Worm (Caenorhabditis elegans) whole organism, L3 larva: ENCODE data around the gene clec-130.

Experiments used
- R02D3.7 ChIP-seq: fragments of 150-350 bp; optimal IDR thresholded peaks from 2 replicates; lab custom pipeline; 2014; ENCODE audit warnings: missing biosample characterization, missing genetic modification characterization
- ZK546.5 ChIP-seq: sonication (generic microtip); optimal IDR thresholded peaks from 2 replicates; lab custom pipeline; 2017; ENCODE audit warnings: missing biosample characterization, missing genetic modification characterization
- aly-2 ChIP-seq: fragments of 150-350 bp; optimal IDR thresholded peaks from 2 replicates; lab custom pipeline; 2014; ENCODE audit warnings: missing biosample characterization, missing genetic modification characterization
- ama-1 ChIP-seq: fragments of 150-350 bp; optimal IDR thresholded peaks from 2 replicates; lab custom pipeline; 2018
- ceh-16 ChIP-seq: sonication (generic microtip); optimal IDR thresholded peaks from 2 replicates; lab custom pipeline; 2017; ENCODE audit warnings: missing biosample characterization, missing genetic modification characterization
- ceh-28 ChIP-seq: fragments of 150-350 bp; optimal IDR thresholded peaks from 2 replicates; lab custom pipeline; 2014; ENCODE audit warnings: missing biosample characterization, missing genetic modification reagents, missing genetic modification characterization
- daf-12 ChIP-seq: fragments of 150-350 bp; optimal IDR thresholded peaks from 2 replicates; lab custom pipeline; 2014; ENCODE audit warnings: missing biosample characterization, missing genetic modification reagents, missing genetic modification characterization
- elt-2 ChIP-seq: sonication (generic microtip); optimal IDR thresholded peaks from 2 replicates; lab custom pipeline; 2016; ENCODE audit warnings: missing genetic modification reagents, mild to moderate bottlenecking, missing genetic modification characterization, missing compliant biosample characterization
- elt-3 ChIP-seq, 3 experiments: fragments of 150-350 bp in 1 of 3; sonication (generic microtip) in 2 of 3; optimal IDR thresholded peaks; 2 replicates in 2 of 3; 4 replicates in 1 of 3; lab custom pipeline; 2014 to 2017; ENCODE audit warnings: missing biosample characterization in 3 of 3, missing genetic modification characterization in 3 of 3
- eor-1 ChIP-seq, 2 experiments: fragments of 150-350 bp; optimal IDR thresholded peaks; 2 replicates each; lab custom pipeline; 2014 to 2018; ENCODE audit warnings: missing biosample characterization in 2 of 2, missing genetic modification characterization in 2 of 2
- fkh-10 ChIP-seq: sonication (generic microtip); optimal IDR thresholded peaks from 2 replicates; lab custom pipeline; 2017; ENCODE audit warnings: missing biosample characterization, missing genetic modification reagents, missing genetic modification characterization
- fkh-2 ChIP-seq: fragments of 150-350 bp; optimal IDR thresholded peaks from 2 replicates; lab custom pipeline; 2014; ENCODE audit warnings: missing biosample characterization, missing genetic modification reagents, missing genetic modification characterization
- jun-1 ChIP-seq: fragments of 150-350 bp; optimal IDR thresholded peaks from 2 replicates; lab custom pipeline; 2014; ENCODE audit warnings: missing biosample characterization, missing genetic modification reagents, missing genetic modification characterization
- lin-39 ChIP-seq: fragments of 150-350 bp; optimal IDR thresholded peaks from 2 replicates; lab custom pipeline; 2018; ENCODE audit warnings: missing biosample characterization, missing genetic modification reagents, missing genetic modification characterization
- lsy-12 ChIP-seq: sonication (generic microtip); optimal IDR thresholded peaks from 2 replicates; lab custom pipeline; 2016; ENCODE audit warnings: mild to moderate bottlenecking, missing genetic modification characterization, missing compliant biosample characterization
- mdl-1 ChIP-seq: fragments of 150-350 bp; optimal IDR thresholded peaks from 2 replicates; lab custom pipeline; 2014; ENCODE audit warnings: missing biosample characterization, missing genetic modification characterization
- nhr-12 ChIP-seq: fragments of 150-350 bp; optimal IDR thresholded peaks from 2 replicates; lab custom pipeline; 2014; ENCODE audit warnings: missing biosample characterization, missing genetic modification characterization
- nhr-23 ChIP-seq: fragments of 150-350 bp; optimal IDR thresholded peaks from 2 replicates; lab custom pipeline; 2014; ENCODE audit warnings: missing biosample characterization, missing genetic modification reagents, missing genetic modification characterization
- nhr-237 ChIP-seq: fragments of 150-350 bp; optimal IDR thresholded peaks from 2 replicates; lab custom pipeline; 2014; ENCODE audit warnings: missing biosample characterization, missing genetic modification characterization
- nhr-25 ChIP-seq: sonication (generic microtip); optimal IDR thresholded peaks from 2 replicates; lab custom pipeline; 2017; ENCODE audit warnings: missing biosample characterization, missing genetic modification characterization
- nhr-28 ChIP-seq: fragments of 150-350 bp; optimal IDR thresholded peaks from 2 replicates; lab custom pipeline; 2014; ENCODE audit warnings: missing biosample characterization, missing genetic modification characterization
- nhr-67 ChIP-seq: fragments of 150-350 bp; optimal IDR thresholded peaks from 2 replicates; lab custom pipeline; 2014; ENCODE audit warnings: missing biosample characterization, missing genetic modification characterization
- nhr-77 ChIP-seq: fragments of 150-350 bp; optimal IDR thresholded peaks from 2 replicates; lab custom pipeline; 2014; ENCODE audit warnings: missing biosample characterization, missing genetic modification characterization
- pha-4 ChIP-seq: fragments of 150-350 bp; optimal IDR thresholded peaks from 2 replicates; lab custom pipeline; 2014; ENCODE audit warnings: missing biosample characterization, missing genetic modification reagents, missing genetic modification characterization
- sea-2 ChIP-seq: fragments of 150-350 bp; sonication (generic microtip); optimal IDR thresholded peaks from 4 replicates; lab custom pipeline; 2014; ENCODE audit warnings: missing biosample characterization, missing genetic modification reagents, missing genetic modification characterization
- skn-1 ChIP-seq: fragments of 150-350 bp; optimal IDR thresholded peaks from 2 replicates; lab custom pipeline; 2014; ENCODE audit warnings: missing biosample characterization, missing genetic modification characterization
- tbx-2 ChIP-seq: sonication (generic microtip); optimal IDR thresholded peaks from 2 replicates; lab custom pipeline; 2016; ENCODE audit warnings: mild to moderate bottlenecking, missing genetic modification characterization, missing compliant biosample characterization
- unc-39 ChIP-seq: sonication (generic microtip); optimal IDR thresholded peaks from 4 replicates; lab custom pipeline; 2017; ENCODE audit warnings: missing biosample characterization, missing genetic modification characterization
- unc-62 ChIP-seq: fragments of 150-350 bp; sonication (generic microtip); optimal IDR thresholded peaks from 4 replicates; lab custom pipeline; 2014; ENCODE audit warnings: missing biosample characterization, missing genetic modification reagents, missing genetic modification characterization
- zag-1 ChIP-seq: fragments of 150-350 bp; optimal IDR thresholded peaks from 2 replicates; lab custom pipeline; 2014; ENCODE audit warnings: missing biosample characterization, missing genetic modification characterization
- ztf-11 ChIP-seq: fragments of 150-350 bp; optimal IDR thresholded peaks from 2 replicates; lab custom pipeline; 2014; ENCODE audit warnings: missing biosample characterization, missing genetic modification characterization
- ztf-4 ChIP-seq: fragments of 150-350 bp; optimal IDR thresholded peaks from 2 replicates; lab custom pipeline; 2014; ENCODE audit warnings: missing biosample characterization, missing genetic modification characterization

Gene clec-130

DNA sequence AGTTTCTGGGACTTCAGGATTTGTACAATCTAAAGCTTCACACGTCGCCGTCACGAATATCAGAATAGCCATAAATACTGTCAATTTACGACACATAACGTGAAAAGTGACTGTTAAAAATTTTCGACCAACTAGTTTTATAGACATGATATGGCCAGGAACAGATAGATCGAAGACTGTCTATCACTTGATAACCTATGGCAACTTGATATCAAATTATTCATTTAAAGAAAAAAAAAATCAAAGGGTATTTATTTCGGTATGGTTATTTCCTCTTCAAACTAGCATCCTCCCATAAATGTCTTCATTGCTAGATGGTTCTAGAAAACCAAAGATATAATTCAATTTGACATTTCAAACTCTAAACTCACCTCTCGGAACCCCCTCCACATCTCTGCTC, 10.9 kb upstream of the clec-130 start, which contains the start of gene W10G11.3:
W10G11.3 (minus strand) TSS at position 101 of the 400 bp plus-strand sequence.
- TF ChIP-seq ceh-28 (no peak), nhr-23 (no peak), zag-1 (tag; lab: Kevin White, UChicago) (no peak), skn-1 (tag; lab: Kevin White, UChicago) (no peak), mdl-1 (tag; lab: Kevin White, UChicago) (no peak), lin-39 (tag; lab: Kevin White, UChicago) (no peak), sea-2 (GFP tag; lab: Kevin White, UChicago) (no peak), unc-39 (tag; lab: Kevin White, UChicago) (no peak), fkh-10 (GFP tag; lab: Kevin White, UChicago) (no peak), ztf-4 (tag; lab: Kevin White, UChicago) (no peak), ama-1 (no peak), eor-1 (tag; optimal IDR thresholded peaks at IDR 0.05; lab: Kevin White, UChicago) (no peak), jun-1 (tag; lab: Kevin White, UChicago) (no peak), tbx-2 (no peak), nhr-12 (no peak), aly-2 (no peak), ceh-16 (tag; lab: Kevin White, UChicago) (no peak), elt-3 (tag; optimal IDR thresholded peaks at IDR 0.05; lab: Kevin White, UChicago) (no peak), unc-62 (GFP tag; lab: Kevin White, UChicago) (no peak)

DNA sequence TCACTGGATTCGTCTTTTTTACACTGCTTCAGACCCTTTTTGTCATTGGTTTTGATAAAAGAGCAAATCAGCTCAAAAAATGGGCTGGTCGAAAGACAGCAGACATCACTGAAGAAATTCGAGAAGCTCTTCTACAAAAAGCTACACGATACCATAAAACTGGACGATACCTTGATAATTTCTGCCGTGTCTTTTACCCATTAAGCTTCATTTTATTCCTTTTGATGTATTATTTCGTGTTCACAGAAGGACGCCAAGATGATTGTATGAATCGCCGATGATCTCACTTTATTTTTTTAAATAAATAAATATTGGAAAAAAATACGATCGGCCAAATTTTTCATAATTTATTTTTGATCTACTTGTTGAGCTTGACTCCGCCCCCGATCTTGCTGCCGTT, 6.3 kb upstream of the clec-130 start:
- TF ChIP-seq nhr-12: no peak
- TF ChIP-seq fkh-10 (GFP tag; lab: Kevin White, UChicago): no peak
- TF ChIP-seq nhr-28 (tag; lab: Kevin White, UChicago): no peak
- TF ChIP-seq ztf-4 (tag; lab: Kevin White, UChicago): no peak
- TF ChIP-seq ceh-28: no peak
- no peak for TF ChIP-seq elt-2 (tag; lab: Kevin White, UChicago)
- no peak for TF ChIP-seq unc-62 (GFP tag; lab: Kevin White, UChicago)
- TF ChIP-seq nhr-23: no peak

DNA sequence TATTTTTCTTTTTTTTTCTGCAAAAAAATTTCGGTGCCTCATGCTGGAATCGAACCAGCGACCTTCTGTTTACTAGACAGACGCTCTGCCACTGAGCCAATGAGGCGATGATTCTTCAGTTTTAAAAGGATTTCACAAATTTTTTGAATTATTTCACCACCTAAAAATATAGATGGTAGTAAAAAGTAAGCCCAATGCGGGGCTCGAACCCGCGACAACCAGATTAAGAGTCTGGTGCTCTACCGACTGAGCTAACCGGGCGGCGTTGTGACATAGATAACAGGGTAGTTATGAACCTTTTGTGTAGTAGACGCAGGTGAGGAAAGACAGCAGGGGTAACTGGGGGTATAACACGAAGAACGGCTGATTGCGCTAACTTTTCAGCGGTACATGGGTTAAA, 5.8 kb upstream of the clec-130 start:
- peak; percentile 16 for TF ChIP-seq lin-39 (tag; lab: Kevin White, UChicago)
- TF ChIP-seq elt-2 (tag; lab: Kevin White, UChicago): peak; percentile 45
- TF ChIP-seq, all 47 proteins: peak for 2; not testable (repeated sequence) for 45

DNA sequence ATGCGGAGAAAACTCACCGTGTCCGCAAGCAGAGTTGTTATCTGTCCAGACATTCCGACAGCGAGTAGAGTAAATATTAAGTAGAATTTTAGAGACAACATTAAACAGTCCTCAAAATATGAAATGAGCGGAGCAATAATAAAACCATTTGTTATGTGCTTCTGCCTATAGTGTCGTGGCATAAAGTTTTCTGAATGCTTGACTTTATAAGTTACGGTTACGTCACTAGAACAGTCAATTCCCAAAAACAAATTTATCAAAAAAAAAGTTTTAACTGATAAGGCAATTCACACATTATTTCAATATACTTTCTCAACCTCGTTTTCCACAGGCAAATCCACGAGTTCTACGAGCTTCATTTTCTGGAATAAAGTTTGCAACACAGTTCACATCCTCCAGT, 4.2 kb upstream of the clec-130 start, which contains the start of gene clec-127:
clec-127 (minus strand) TSS at position 101 of the 400 bp plus-strand sequence.
- TF ChIP-seq nhr-237 (tag; lab: Kevin White, UChicago) (no peak), fkh-2 (tag; lab: Kevin White, UChicago) (no peak), ZK546.5 (tag; lab: Kevin White, UChicago) (no peak), daf-12 (tag; lab: Kevin White, UChicago) (no peak), ama-1 (no peak), pha-4 (tag; lab: Kevin White, UChicago) (no peak), nhr-77 (tag; lab: Kevin White, UChicago) (no peak), ztf-11 (tag; lab: Kevin White, UChicago) (no peak), fkh-10 (GFP tag; lab: Kevin White, UChicago) (no peak), unc-62 (GFP tag; lab: Kevin White, UChicago) (no peak), lin-39 (tag; lab: Kevin White, UChicago) (no peak), nhr-25 (tag; lab: Kevin White, UChicago) (no peak), ztf-4 (tag; lab: Kevin White, UChicago) (no peak), nhr-12 (no peak)

DNA sequence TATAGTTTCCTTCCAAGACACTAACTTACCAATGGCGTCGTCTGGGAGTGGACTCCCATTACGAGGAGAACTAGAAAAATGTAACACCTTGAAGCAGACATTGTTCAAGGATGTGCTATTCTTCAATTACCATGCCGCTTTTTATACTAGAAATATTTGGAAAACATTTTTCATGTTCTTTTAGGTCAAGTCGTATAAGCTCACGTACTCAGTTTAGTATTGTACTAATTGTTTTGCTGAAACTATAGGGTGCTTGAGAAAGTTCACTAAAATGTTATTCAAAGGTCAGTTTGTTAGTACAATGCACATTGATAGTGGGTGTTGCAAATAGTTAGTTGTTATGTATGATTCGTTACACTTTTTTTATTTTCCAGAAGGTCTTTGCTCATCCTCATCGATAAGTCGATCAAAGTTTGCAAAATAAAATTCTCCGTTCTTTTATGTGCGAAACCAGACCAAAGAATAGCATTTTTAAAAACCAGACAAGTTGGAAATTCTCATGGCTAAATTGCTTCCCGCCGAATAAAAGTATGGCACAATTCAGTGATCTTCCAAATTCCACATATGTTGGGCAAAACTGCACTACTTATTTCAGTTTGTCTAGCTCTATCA, 2.3 kb upstream of the clec-130 start, which contains the start of the genes clec-128 and clec-129:
clec-128 (minus strand) TSS at position 101 of the 612 bp plus-strand sequence.
clec-129 (plus strand) TSS at position 562 of the 612 bp plus-strand sequence.
- TF ChIP-seq nhr-23 (no peak), pha-4 (tag; lab: Kevin White, UChicago) (no peak), nhr-67 (tag; lab: Kevin White, UChicago) (no peak), lsy-12 (tag; lab: Kevin White, UChicago) (no peak), nhr-77 (tag; lab: Kevin White, UChicago) (no peak), fkh-10 (GFP tag; lab: Kevin White, UChicago) (no peak), ztf-4 (tag; lab: Kevin White, UChicago) (no peak), nhr-12 (no peak), R02D3.7 (no peak)
